Worm (Caenorhabditis elegans) whole organism, L4/young adult: ENCODE results near the gene taf-11.1.

Experiments used
- W03F9.2 ChIP-seq: fragments of 150-350 bp; optimal IDR thresholded peaks from 2 replicates; lab custom pipeline; 2014; ENCODE audit warnings: missing biosample characterization, missing genetic modification characterization
- dao-5 ChIP-seq: sonication (generic microtip); optimal IDR thresholded peaks from 2 replicates; lab custom pipeline; 2016; ENCODE audit warnings: missing genotype, missing genetic modification characterization, moderate library complexity, missing compliant biosample characterization
- him-1 ChIP-seq: sonication (generic microtip); optimal IDR thresholded peaks from 2 replicates; lab custom pipeline; 2016; ENCODE audit warnings: missing genotype, missing genetic modification reagents, missing genetic modification characterization, missing compliant biosample characterization

DNA sequence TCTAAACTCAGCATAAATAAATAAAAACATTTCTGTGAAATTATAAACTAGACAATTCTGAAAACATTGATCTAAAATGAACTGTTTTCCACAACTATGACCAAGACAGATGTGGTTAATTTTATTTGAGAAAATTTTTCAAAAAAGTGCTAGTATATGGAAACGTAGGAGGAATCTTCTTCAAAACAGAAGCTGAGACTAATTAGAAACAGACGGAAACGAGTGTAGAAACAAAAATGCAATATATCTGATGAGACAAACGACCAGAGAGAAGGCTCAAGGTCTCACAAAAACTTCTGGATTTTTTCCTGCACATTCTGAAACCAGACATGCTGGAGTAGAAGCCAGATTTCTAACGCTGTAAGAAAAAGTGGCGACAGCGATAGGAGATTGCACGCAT, 40.9 kb downstream of the taf-11.1 start:
- TF ChIP-seq him-1 (no peak), W03F9.2 (tag; lab: Kevin White, UChicago) (no peak), dao-5 (tag; lab: Kevin White, UChicago) (no peak)
